Fruit fly (Drosophila melanogaster) whole organism, embryonic: Measurements from ENCODE around the gene SecS.

Experiments
- BEAF-32 ChIP-seq: fragments of 200-800 bp; sonication (Bioruptor generic); optimal IDR thresholded peaks from 3 replicates; lab custom pipeline; 2017; ENCODE audit warnings: missing biosample characterization, missing genetic modification characterization, mild to moderate bottlenecking, moderate library complexity, missing genetic modification reagents
- BtbVII ChIP-seq: fragments of 200-800 bp; sonication (Bioruptor generic); optimal IDR thresholded peaks from 3 replicates; lab custom pipeline; 2017; ENCODE audit warnings: missing biosample characterization, mild to moderate bottlenecking, missing genetic modification characterization
- Bteb2 ChIP-seq: fragments of 200-800 bp; sonication (Bioruptor generic); optimal IDR thresholded peaks from 2 replicates; lab custom pipeline; 2016; ENCODE audit warnings: missing biosample characterization, missing genetic modification characterization
- CG13123 ChIP-seq: fragments of 200-800 bp; sonication (Bioruptor generic); optimal IDR thresholded peaks from 2 replicates; lab custom pipeline; 2016; ENCODE audit warnings: missing biosample characterization, missing genetic modification characterization
- CG14441 ChIP-seq: fragments of 200-800 bp; sonication (Bioruptor generic); IDR thresholded peaks from 2 replicates; pipeline ENCODE4 v1.3.6; 2022; ENCODE audit warnings: missing biosample characterization, missing genetic modification characterization
- CG15269 ChIP-seq: fragments of 200-800 bp; sonication (Bioruptor generic); optimal IDR thresholded peaks from 2 replicates; lab custom pipeline; 2018; ENCODE audit warnings: missing biosample characterization, mild to moderate bottlenecking, missing genetic modification characterization, moderate library complexity
- CG16863 ChIP-seq: fragments of 200-800 bp; sonication (Bioruptor generic); optimal IDR thresholded peaks from 3 replicates; lab custom pipeline; 2016; ENCODE audit warnings: missing biosample characterization, missing genetic modification characterization
- CG17385 ChIP-seq: fragments of 200-800 bp; sonication (Bioruptor generic); optimal IDR thresholded peaks from 3 replicates; lab custom pipeline; 2018; ENCODE audit warnings: missing biosample characterization, mild to moderate bottlenecking, missing genetic modification characterization
- CG2120 ChIP-seq: fragments of 200-800 bp; sonication (Bioruptor generic); optimal IDR thresholded peaks from 3 replicates; lab custom pipeline; 2016; ENCODE audit warnings: missing biosample characterization, missing genetic modification characterization
- CG32532 ChIP-seq: fragments of 200-800 bp; sonication (Bioruptor generic); IDR thresholded peaks from 2 replicates; pipeline ENCODE4 v1.3.6; 2022; ENCODE audit warnings: missing biosample characterization, missing genetic modification characterization
- CG34376 ChIP-seq: fragments of 200-800 bp; sonication (Bioruptor generic); optimal IDR thresholded peaks from 2 replicates; lab custom pipeline; 2018; ENCODE audit warnings: missing biosample characterization, mild to moderate bottlenecking, missing genetic modification characterization
- CG3838 ChIP-seq: fragments of 200-800 bp; sonication (Bioruptor generic); optimal IDR thresholded peaks from 3 replicates; lab custom pipeline; 2016; ENCODE audit warnings: missing biosample characterization, missing genetic modification characterization
- CG4360 ChIP-seq: fragments of 200-800 bp; sonication (Bioruptor generic); IDR thresholded peaks from 2 replicates; pipeline ENCODE4 v1.3.6; 2022; ENCODE audit warnings: missing biosample characterization, missing genetic modification characterization
- CG4404 ChIP-seq: fragments of 200-800 bp; sonication (Bioruptor generic); IDR thresholded peaks from 2 replicates; pipeline ENCODE4 v1.3.6; 2022; ENCODE audit warnings: missing biosample characterization, missing genetic modification characterization
- CG7357 ChIP-seq: fragments of 200-800 bp; sonication (Bioruptor generic); IDR thresholded peaks from 3 replicates; pipeline ENCODE4 v1.3.6; 2022; ENCODE audit warnings: missing biosample characterization, missing genetic modification characterization
- CG7786 ChIP-seq: fragments of 200-800 bp; sonication (Bioruptor generic); optimal IDR thresholded peaks from 2 replicates; lab custom pipeline; 2016; ENCODE audit warnings: missing biosample characterization, missing genetic modification characterization
- CG8290 ChIP-seq, 3 experiments: fragments of 200-800 bp; sonication (Bioruptor generic); optimal IDR thresholded peaks; 2 replicates each; lab custom pipeline; 2016 to 2019; ENCODE audit warnings: missing biosample characterization in 3 of 3, missing genetic modification characterization in 3 of 3, mild to moderate bottlenecking in 2 of 3, moderate library complexity in 1 of 3
- CG8765 ChIP-seq: fragments of 200-800 bp; sonication (Bioruptor generic); IDR thresholded peaks from 2 replicates; pipeline ENCODE4 v1.3.6; 2022; ENCODE audit warnings: missing biosample characterization, missing genetic modification characterization
- CG9215 ChIP-seq: fragments of 200-800 bp; sonication (Bioruptor generic); IDR thresholded peaks from 2 replicates; pipeline ENCODE4 v1.3.6; 2022; ENCODE audit warnings: missing biosample characterization, missing genetic modification characterization
- CG9727 ChIP-seq: fragments of 200-800 bp; sonication (Bioruptor generic); optimal IDR thresholded peaks from 3 replicates; lab custom pipeline; 2017; ENCODE audit warnings: missing biosample characterization, mild to moderate bottlenecking, missing genetic modification characterization
- ERR ChIP-seq: fragments of 200-800 bp; sonication (Bioruptor generic); optimal IDR thresholded peaks from 2 replicates; lab custom pipeline; 2016; ENCODE audit warnings: missing biosample characterization, missing genetic modification characterization
- Elba2 ChIP-seq: fragments of 200-800 bp; sonication (Bioruptor generic); optimal IDR thresholded peaks from 3 replicates; lab custom pipeline; 2016; ENCODE audit warnings: missing biosample characterization, missing genetic modification characterization
- Fer2 ChIP-seq: fragments of 200-800 bp; sonication (Bioruptor generic); optimal IDR thresholded peaks from 2 replicates; lab custom pipeline; 2018; ENCODE audit warnings: missing biosample characterization, mild to moderate bottlenecking, missing genetic modification characterization, moderate library complexity
- Fer3 ChIP-seq: fragments of 200-800 bp; sonication (Bioruptor generic); optimal IDR thresholded peaks from 2 replicates; lab custom pipeline; 2018; ENCODE audit warnings: missing biosample characterization, mild to moderate bottlenecking, missing genetic modification characterization, moderate library complexity
- GATAe ChIP-seq: fragments of 200-800 bp; sonication (Bioruptor generic); conservative IDR thresholded peaks from 2 replicates; pipeline ENCODE4 v1.3.6; 2022; ENCODE audit warnings: missing biosample characterization, missing genetic modification characterization
- Hand ChIP-seq: fragments of 200-800 bp; sonication (Bioruptor generic); optimal IDR thresholded peaks from 2 replicates; lab custom pipeline; 2017; ENCODE audit warnings: mild to moderate bottlenecking, missing biosample characterization, missing genetic modification reagents, missing genetic modification characterization
- Lhr ChIP-seq: fragments of 200-800 bp; sonication (Bioruptor generic); optimal IDR thresholded peaks from 3 replicates; lab custom pipeline; 2017; ENCODE audit warnings: mild to moderate bottlenecking, missing biosample characterization, missing genetic modification reagents, missing genetic modification characterization
- MTF-1 ChIP-seq: fragments of 200-800 bp; sonication (Bioruptor generic); optimal IDR thresholded peaks from 2 replicates; lab custom pipeline; 2018; ENCODE audit warnings: missing biosample characterization, mild to moderate bottlenecking, missing genetic modification characterization, borderline replicate concordance
- Myb ChIP-seq: fragments of 200-800 bp; sonication (Bioruptor generic); optimal IDR thresholded peaks from 2 replicates; lab custom pipeline; 2016; ENCODE audit warnings: missing biosample characterization, missing genetic modification characterization
- NC2α ChIP-seq: fragments of 200-800 bp; sonication (Bioruptor generic); optimal IDR thresholded peaks from 2 replicates; lab custom pipeline; 2016; ENCODE audit warnings: missing biosample characterization, missing genetic modification characterization
- Ptx1 ChIP-seq: fragments of 200-800 bp; sonication (Bioruptor generic); IDR thresholded peaks from 2 replicates; pipeline ENCODE4 v1.3.6; 2022; ENCODE audit warnings: missing biosample characterization, missing genetic modification characterization
- Scr ChIP-seq: fragments of 200-800 bp; sonication (Bioruptor generic); IDR thresholded peaks from 2 replicates; pipeline ENCODE4 v1.3.6; 2022; ENCODE audit warnings: missing biosample characterization, missing genetic modification characterization; ENCODE audit not compliant: partially characterized antibody
- aop ChIP-seq: fragments of 200-800 bp; sonication (Bioruptor generic); IDR thresholded peaks from 2 replicates; pipeline ENCODE4 v1.3.6; 2022; ENCODE audit warnings: missing biosample characterization, missing genetic modification characterization
- cato ChIP-seq: fragments of 200-800 bp; sonication (Bioruptor generic); optimal IDR thresholded peaks from 2 replicates; lab custom pipeline; 2016; ENCODE audit warnings: missing biosample characterization, missing genetic modification characterization, borderline replicate concordance
- chn ChIP-seq: fragments of 200-800 bp; sonication (Bioruptor generic); optimal IDR thresholded peaks from 2 replicates; lab custom pipeline; 2016; ENCODE audit warnings: missing biosample characterization, missing genetic modification characterization
- crol ChIP-seq: fragments of 200-800 bp; sonication (Bioruptor generic); IDR thresholded peaks from 2 replicates; pipeline ENCODE4 v1.3.6; 2022; ENCODE audit warnings: missing biosample characterization, missing genetic modification characterization
- disco-r ChIP-seq: fragments of 200-800 bp; sonication (Bioruptor generic); optimal IDR thresholded peaks from 2 replicates; lab custom pipeline; 2016; ENCODE audit warnings: missing biosample characterization, missing genetic modification characterization
- dpn ChIP-seq, 2 experiments: fragments of 200-800 bp; sonication (Bioruptor generic); optimal IDR thresholded peaks; 3 replicates each; lab custom pipeline; 2016; ENCODE audit warnings: missing biosample characterization in 2 of 2, missing genetic modification characterization in 2 of 2
- en ChIP-seq: fragments of 200-800 bp; sonication (Bioruptor generic); optimal IDR thresholded peaks from 2 replicates; lab custom pipeline; 2016; ENCODE audit warnings: missing biosample characterization, missing genetic modification characterization
- eve ChIP-seq, 2 experiments: fragments of >200 bp; optimal IDR thresholded peaks; 2 replicates each; lab custom pipeline; 2017; ENCODE audit warnings: missing biosample characterization in 2 of 2, missing genetic modification characterization in 2 of 2
- fd96Cb ChIP-seq: fragments of 200-800 bp; sonication (Bioruptor generic); optimal IDR thresholded peaks from 2 replicates; lab custom pipeline; 2018; ENCODE audit warnings: missing biosample characterization, mild to moderate bottlenecking, missing genetic modification characterization, moderate library complexity
- gt ChIP-seq: fragments of 200-800 bp; sonication (Bioruptor generic); IDR thresholded peaks from 2 replicates; pipeline ENCODE4 v1.3.6; 2022; ENCODE audit warnings: missing biosample characterization, missing genetic modification characterization
- hb ChIP-seq: fragments of 200-800 bp; sonication (Bioruptor generic); IDR thresholded peaks from 3 replicates; pipeline ENCODE4 v1.3.6; 2022; ENCODE audit warnings: missing biosample characterization, missing genetic modification characterization; ENCODE audit not compliant: partially characterized antibody
- ind ChIP-seq: fragments of 200-800 bp; sonication (Bioruptor generic); optimal IDR thresholded peaks from 3 replicates; lab custom pipeline; 2016; ENCODE audit warnings: missing biosample characterization, missing genetic modification characterization
- inv ChIP-seq: fragments of 200-800 bp; sonication (Bioruptor generic); IDR thresholded peaks from 2 replicates; pipeline ENCODE4 v1.3.6; 2022; ENCODE audit warnings: missing biosample characterization, missing genetic modification characterization; ENCODE audit not compliant: partially characterized antibody
- psq ChIP-seq: fragments of 200-800 bp; sonication (Bioruptor generic); optimal IDR thresholded peaks from 2 replicates; lab custom pipeline; 2017; ENCODE audit warnings: missing biosample characterization, missing genetic modification characterization
- pum ChIP-seq: fragments of 200-800 bp; sonication (Bioruptor generic); optimal IDR thresholded peaks from 2 replicates; lab custom pipeline; 2016; ENCODE audit warnings: missing biosample characterization, missing genetic modification characterization
- sd ChIP-seq: fragments of 200-800 bp; sonication (Bioruptor generic); optimal IDR thresholded peaks from 3 replicates; lab custom pipeline; 2018; ENCODE audit warnings: missing biosample characterization, mild to moderate bottlenecking, missing genetic modification characterization, moderate library complexity
- tll ChIP-seq, 2 experiments: fragments of 200-800 bp in 1 of 2; fragments of >200 bp in 1 of 2; sonication (Bioruptor generic) in 1 of 2; optimal IDR thresholded peaks; 2 replicates each; lab custom pipeline; 2017 to 2019; ENCODE audit warnings: missing biosample characterization in 2 of 2, missing genetic modification characterization in 2 of 2, mild to moderate bottlenecking in 1 of 2, moderate library complexity in 1 of 2
- twi ChIP-seq: fragments of 200-800 bp; optimal IDR thresholded peaks from 2 replicates; lab custom pipeline; 2019; ENCODE audit warnings: missing biosample characterization, mild to moderate bottlenecking, missing genetic modification characterization, moderate library complexity
- usp ChIP-seq: fragments of >200 bp; optimal IDR thresholded peaks from 2 replicates; lab custom pipeline; 2017; ENCODE audit warnings: missing biosample characterization, missing genetic modification characterization

The SecS gene

DNA sequence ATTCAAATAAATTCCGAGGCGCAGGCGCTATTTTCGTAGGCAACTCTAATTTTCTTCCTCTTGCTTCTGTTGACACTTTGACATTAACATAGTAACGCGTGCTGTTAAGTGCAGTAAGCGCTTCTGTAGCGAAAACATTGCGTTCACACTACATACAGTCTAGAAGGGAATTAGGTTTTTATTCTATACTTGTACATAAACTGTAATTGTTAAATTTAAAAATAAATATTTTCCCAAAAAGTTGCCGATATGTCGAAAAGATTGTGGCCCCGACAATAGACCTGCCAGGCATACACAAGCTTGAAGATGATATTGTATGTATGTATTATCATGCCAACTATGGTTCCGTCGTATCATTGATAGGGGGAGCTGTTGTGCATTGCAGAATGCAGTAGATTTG, 5.2 kb downstream of the SecS start, which contains the start of gene asl (continued):
- TF ChIP-seq Ptx1 (GFP tag; lab: Robert Waterston, UW) (peak; percentile 65), NC2α (GFP tag; lab: Kevin White, UChicago) (no peak), MTF-1 (GFP tag; lab: Kevin White, UChicago) (no peak), disco-r (GFP tag; lab: Kevin White, UChicago) (peak; percentile 54), inv (no peak), CG7357 (GFP tag; lab: Robert Waterston, UW) (peak; percentile 97), CG2120 (peak; percentile 71), tll (GFP tag; optimal IDR thresholded peaks at IDR 0.05; lab: Kevin White, UChicago) (no peak), en (GFP tag; lab: Kevin White, UChicago) (no peak), CG4360 (GFP tag; lab: Robert Waterston, UW) (no peak), CG14441 (GFP tag; lab: Robert Waterston, UW) (peak; percentile 58; the same call in 1 of the 2 replicates), Bteb2 (no peak), BtbVII (GFP tag; lab: Kevin White, UChicago) (peak; percentile 42), eve (GFP tag; optimal IDR thresholded peaks at IDR 0.05; lab: Kevin White, UChicago) (no peak), GATAe (GFP tag; lab: Robert Waterston, UW) (no peak), CG3838 (GFP tag; lab: Kevin White, UChicago) (peak; percentile 14), CG8290 (GFP tag; optimal IDR thresholded peaks at IDR 0.05; lab: Kevin White, UChicago) (peak; percentile 86), CG8290 (tag; optimal IDR thresholded peaks at IDR 0.05; lab: Kevin White, UChicago) (peak in 1 of 2 experiments; percentile 77), CG17385 (GFP tag; lab: Kevin White, UChicago) (peak; percentile 99), ind (GFP tag; lab: Kevin White, UChicago) (no peak), Hand (no peak), fd96Cb (peak; percentile 61), Fer2 (peak; percentile 43), CG34376 (peak; percentile 55), CG4404 (no peak), Myb (peak; percentile 44), CG32532 (GFP tag; lab: Robert Waterston, UW) (peak; percentile 76), psq (peak; percentile 14), Lhr (GFP tag; lab: Kevin White, UChicago) (peak; percentile 59), hb (GFP tag; lab: Robert Waterston, UW) (no peak), cato (GFP tag; lab: Kevin White, UChicago) (no peak), CG8765 (GFP tag; lab: Robert Waterston, UW) (peak; percentile 63), Scr (GFP tag; lab: Robert Waterston, UW) (0 out of 2 replicates have a peak, but pooled peaks have one; percentile 20), CG7786 (peak; percentile 22), pum (peak; percentile 33), twi (tag; lab: Kevin White, UChicago) (peak; percentile 62), CG16863 (GFP tag; lab: Kevin White, UChicago) (peak; percentile 34), dpn (GFP tag; optimal IDR thresholded peaks at IDR 0.05; lab: Kevin White, UChicago) (peak; percentile 56 to 65), ERR (GFP tag; lab: Kevin White, UChicago) (no peak), CG13123 (GFP tag; lab: Kevin White, UChicago) (peak; percentile 62), aop (GFP tag; lab: Robert Waterston, UW) (no peak), crol (GFP tag; lab: Robert Waterston, UW) (no peak), BEAF-32 (GFP tag; lab: Kevin White, UChicago) (peak; percentile 53), Fer3 (peak; percentile 60), chn (GFP tag; lab: Kevin White, UChicago) (peak; percentile 76), CG9727 (peak; percentile 41), Elba2 (GFP tag; lab: Kevin White, UChicago) (peak; percentile 96), gt (GFP tag; lab: Robert Waterston, UW) (no peak), usp (GFP tag; lab: Kevin White, UChicago) (no peak), sd (tag; lab: Kevin White, UChicago) (peak; percentile 82), CG15269 (tag; lab: Kevin White, UChicago) (no peak), CG9215 (GFP tag; lab: Robert Waterston, UW) (peak; percentile 26; the same call in 1 of the 2 replicates)
